Worm (Caenorhabditis elegans) whole organism, L4 larva: ENCODE data around the gene scl-10.

ENCODE experiments used
- F26F4.8 ChIP-seq: fragments of 200-800 bp; sonication (Bioruptor generic); conservative IDR thresholded peaks from 2 replicates; pipeline ENCODE4 v1.3.6; 2022; ENCODE audit warnings: missing genetic modification characterization, missing compliant biosample characterization
- T20F7.1 ChIP-seq: fragments of 200-800 bp; sonication (Bioruptor generic); optimal IDR thresholded peaks from 2 replicates; lab custom pipeline; 2018; ENCODE audit warnings: mild to moderate bottlenecking, missing genetic modification characterization, missing compliant biosample characterization
- T26A8.4 ChIP-seq: fragments of 200-800 bp; sonication (Bioruptor generic); IDR thresholded peaks from 2 replicates; pipeline ENCODE4 v1.3.6; 2022; ENCODE audit warnings: missing genetic modification characterization, missing compliant biosample characterization
- ZK337.2 ChIP-seq: fragments of 200-800 bp; sonication (Bioruptor generic); IDR thresholded peaks from 2 replicates; pipeline ENCODE4 v1.3.6; 2022; ENCODE audit warnings: missing genetic modification reagents, missing genetic modification characterization, missing compliant biosample characterization
- aha-1 ChIP-seq: fragments of 150-350 bp; peaks from one replicate; lab custom pipeline; 2014; ENCODE audit warnings: missing biosample characterization, missing genetic modification characterization
- aly-2 ChIP-seq: sonication (generic microtip); optimal IDR thresholded peaks from 2 replicates; lab custom pipeline; 2018; ENCODE audit warnings: missing biosample characterization, missing genetic modification characterization
- ama-1 ChIP-seq: fragments of 150-350 bp; optimal IDR thresholded peaks from 2 replicates; lab custom pipeline; 2014; ENCODE audit warnings: inconsistent platforms, mixed read lengths
- attf-4 ChIP-seq: sonication (generic microtip); optimal IDR thresholded peaks from 3 replicates; lab custom pipeline; 2017; ENCODE audit warnings: missing biosample characterization, missing genetic modification characterization
- ceh-20 ChIP-seq: fragments of 200-800 bp; sonication (Bioruptor generic); IDR thresholded peaks from 2 replicates; pipeline ENCODE4 v1.3.6; 2022; ENCODE audit warnings: missing genetic modification reagents, missing genetic modification characterization, missing compliant biosample characterization
- ceh-28 ChIP-seq: fragments of 150-350 bp; optimal IDR thresholded peaks from 2 replicates; lab custom pipeline; 2014; ENCODE audit warnings: missing biosample characterization, missing genetic modification reagents, missing genetic modification characterization
- ceh-44 ChIP-seq: fragments of 200-800 bp; sonication (Bioruptor generic); IDR thresholded peaks from 2 replicates; pipeline ENCODE4 v1.3.6; 2022; ENCODE audit warnings: missing genetic modification reagents, missing genetic modification characterization, missing compliant biosample characterization
- cey-2 ChIP-seq: sonication (generic microtip); optimal IDR thresholded peaks from 3 replicates; lab custom pipeline; 2017; ENCODE audit warnings: missing genetic modification characterization, mild to moderate bottlenecking, missing compliant biosample characterization, antibody characterized with exemption, borderline replicate concordance; ENCODE audit not compliant: insufficient read depth
- daf-12 ChIP-seq: fragments of 150-350 bp; optimal IDR thresholded peaks from 2 replicates; lab custom pipeline; 2014; ENCODE audit warnings: missing biosample characterization, missing genetic modification reagents, missing genetic modification characterization
- daf-16 ChIP-seq, 3 experiments: sonication (generic microtip); optimal IDR thresholded peaks; 2 replicates each; lab custom pipeline; 2016 to 2017; ENCODE audit warnings: missing genetic modification characterization in 3 of 3, missing genetic modification reagents in 3 of 3, mild to moderate bottlenecking in 2 of 3, missing compliant biosample characterization in 2 of 3, missing biosample characterization in 1 of 3, moderate library complexity in 1 of 3
- dmd-6 ChIP-seq: fragments of 200-800 bp; sonication (Bioruptor generic); IDR thresholded peaks from 2 replicates; pipeline ENCODE4 v1.3.6; 2022; ENCODE audit warnings: missing genetic modification reagents, missing genetic modification characterization, missing compliant biosample characterization
- dmd-9 ChIP-seq: fragments of 200-800 bp; sonication (Bioruptor generic); IDR thresholded peaks from 2 replicates; pipeline ENCODE4 v1.3.6; 2022; ENCODE audit warnings: missing genetic modification reagents, missing genetic modification characterization, missing compliant biosample characterization
- dve-1 ChIP-seq: sonication (generic microtip); optimal IDR thresholded peaks from 2 replicates; lab custom pipeline; 2017; ENCODE audit warnings: antibody characterized with exemption, mild to moderate bottlenecking, missing genetic modification characterization, missing compliant biosample characterization; ENCODE audit not compliant: insufficient read depth
- egl-43 ChIP-seq: fragments of 200-800 bp; sonication (Bioruptor generic); IDR thresholded peaks from 2 replicates; pipeline ENCODE4 v1.3.6; 2022; ENCODE audit warnings: missing genetic modification reagents, missing genetic modification characterization, missing compliant biosample characterization
- fos-1 ChIP-seq: fragments of 150-350 bp; optimal IDR thresholded peaks from 2 replicates; lab custom pipeline; 2014; ENCODE audit warnings: missing biosample characterization, missing genetic modification characterization
- hlh-11 ChIP-seq: fragments of 200-800 bp; sonication (Bioruptor generic); optimal IDR thresholded peaks from 2 replicates; lab custom pipeline; 2018; ENCODE audit warnings: mild to moderate bottlenecking, missing genetic modification characterization, missing compliant biosample characterization
- hlh-30 ChIP-seq: sonication (generic microtip); optimal IDR thresholded peaks from 2 replicates; lab custom pipeline; 2017; ENCODE audit warnings: antibody characterized with exemption, mild to moderate bottlenecking, missing genetic modification characterization, missing compliant biosample characterization; ENCODE audit not compliant: insufficient read depth
- hmg-1.1 ChIP-seq: fragments of 200-800 bp; sonication (Bioruptor generic); IDR thresholded peaks from 2 replicates; pipeline ENCODE4 v1.3.6; 2022; ENCODE audit warnings: missing genetic modification reagents, missing genetic modification characterization, missing compliant biosample characterization
- lin-1 ChIP-seq: fragments of 200-800 bp; sonication (Bioruptor generic); IDR thresholded peaks from 2 replicates; pipeline ENCODE4 v1.3.6; 2022; ENCODE audit warnings: missing genetic modification reagents, missing genetic modification characterization, missing compliant biosample characterization
- lin-13 ChIP-seq: fragments of 150-350 bp; optimal IDR thresholded peaks from 2 replicates; lab custom pipeline; 2014; ENCODE audit warnings: missing biosample characterization, missing genetic modification reagents, missing genetic modification characterization
- lin-15B ChIP-seq: fragments of 150-350 bp; sonication (generic microtip); optimal IDR thresholded peaks from 3 replicates; lab custom pipeline; 2014; ENCODE audit warnings: missing biosample characterization, missing genetic modification characterization
- lin-39 ChIP-seq: fragments of 150-350 bp; optimal IDR thresholded peaks from 2 replicates; lab custom pipeline; 2014; ENCODE audit warnings: missing biosample characterization, missing genetic modification reagents, missing genetic modification characterization
- lir-3 ChIP-seq: sonication (generic microtip); optimal IDR thresholded peaks from 2 replicates; lab custom pipeline; 2016; ENCODE audit warnings: mild to moderate bottlenecking, missing genetic modification characterization, missing compliant biosample characterization
- mdl-1 ChIP-seq, 2 experiments: fragments of 150-350 bp in 1 of 2; sonication (generic microtip) in 1 of 2; optimal IDR thresholded peaks; 2 replicates each; lab custom pipeline; 2014 to 2017; ENCODE audit warnings: missing biosample characterization in 2 of 2, missing genetic modification characterization in 2 of 2
- mep-1 ChIP-seq: fragments of 150-350 bp; sonication (generic microtip); optimal IDR thresholded peaks from 3 replicates; lab custom pipeline; 2014; ENCODE audit warnings: missing biosample characterization, missing genetic modification characterization
- mes-2 ChIP-seq: sonication (generic microtip); optimal IDR thresholded peaks from 2 replicates; lab custom pipeline; 2016; ENCODE audit warnings: missing genotype, mild to moderate bottlenecking, missing genetic modification characterization, missing compliant biosample characterization; ENCODE audit not compliant: poor library complexity, severe bottlenecking
- nhr-102 ChIP-seq: sonication (generic microtip); optimal IDR thresholded peaks from 2 replicates; lab custom pipeline; 2016; ENCODE audit warnings: mild to moderate bottlenecking, missing genetic modification characterization, moderate library complexity, missing compliant biosample characterization
- nhr-111 ChIP-seq: fragments of 200-800 bp; sonication (Bioruptor generic); optimal IDR thresholded peaks from 2 replicates; lab custom pipeline; 2018; ENCODE audit warnings: mild to moderate bottlenecking, missing genetic modification characterization, missing compliant biosample characterization
- nhr-237 ChIP-seq: sonication (generic microtip); optimal IDR thresholded peaks from 2 replicates; lab custom pipeline; 2017; ENCODE audit warnings: missing biosample characterization, missing genetic modification characterization
- nhr-25 ChIP-seq: sonication (generic microtip); optimal IDR thresholded peaks from 2 replicates; lab custom pipeline; 2017; ENCODE audit warnings: missing genetic modification characterization, mild to moderate bottlenecking, missing compliant biosample characterization, antibody characterized with exemption, moderate library complexity, borderline replicate concordance; ENCODE audit not compliant: insufficient read depth
- nhr-28 ChIP-seq: fragments of 150-350 bp; optimal IDR thresholded peaks from 2 replicates; lab custom pipeline; 2014; ENCODE audit warnings: missing biosample characterization, missing genetic modification characterization
- nhr-42 ChIP-seq: fragments of 200-800 bp; sonication (Bioruptor generic); IDR thresholded peaks from 2 replicates; pipeline ENCODE4 v1.3.6; 2022; ENCODE audit warnings: missing genetic modification characterization, missing compliant biosample characterization
- nhr-6 ChIP-seq: fragments of 150-350 bp; optimal IDR thresholded peaks from 2 replicates; lab custom pipeline; 2014; ENCODE audit warnings: missing biosample characterization, missing genetic modification characterization
- nhr-77 ChIP-seq: fragments of 150-350 bp; optimal IDR thresholded peaks from 2 replicates; lab custom pipeline; 2014; ENCODE audit warnings: missing biosample characterization, missing genetic modification characterization
- php-3 ChIP-seq: fragments of 200-800 bp; sonication (Bioruptor generic); IDR thresholded peaks from 2 replicates; pipeline ENCODE4 v1.3.6; 2022; ENCODE audit warnings: missing genetic modification reagents, missing genetic modification characterization, missing compliant biosample characterization
- pqm-1 ChIP-seq: sonication (generic microtip); optimal IDR thresholded peaks from 2 replicates; lab custom pipeline; 2017; ENCODE audit warnings: missing biosample characterization, missing genetic modification characterization
- rbr-2 ChIP-seq: sonication (generic microtip); optimal IDR thresholded peaks from 2 replicates; lab custom pipeline; 2016; ENCODE audit warnings: missing genotype, missing genetic modification characterization, missing compliant biosample characterization
- saeg-2 ChIP-seq: fragments of 200-800 bp; sonication (Bioruptor generic); IDR thresholded peaks from 2 replicates; pipeline ENCODE4 v1.3.6; 2022; ENCODE audit warnings: missing genetic modification reagents, missing genetic modification characterization, missing compliant biosample characterization
- sdz-12 ChIP-seq: fragments of 200-800 bp; sonication (Bioruptor generic); optimal IDR thresholded peaks from 2 replicates; lab custom pipeline; 2018; ENCODE audit warnings: mild to moderate bottlenecking, missing genetic modification characterization, missing compliant biosample characterization
- snpc-1.2 ChIP-seq: fragments of 200-800 bp; sonication (Bioruptor generic); IDR thresholded peaks from 2 replicates; pipeline ENCODE4 v1.3.6; 2022; ENCODE audit warnings: missing genetic modification reagents, missing genetic modification characterization, missing compliant biosample characterization
- spr-1 ChIP-seq: sonication (generic microtip); optimal IDR thresholded peaks from 2 replicates; lab custom pipeline; 2016; ENCODE audit warnings: mild to moderate bottlenecking, missing genetic modification characterization, missing compliant biosample characterization
- vab-7 ChIP-seq: fragments of 200-800 bp; sonication (Bioruptor generic); IDR thresholded peaks from 2 replicates; pipeline ENCODE4 v1.3.6; 2022; ENCODE audit warnings: missing genetic modification reagents, missing genetic modification characterization, missing compliant biosample characterization
- zip-11 ChIP-seq: fragments of 200-800 bp; sonication (Bioruptor generic); IDR thresholded peaks from 2 replicates; pipeline ENCODE4 v1.3.6; 2022; ENCODE audit warnings: missing genetic modification characterization, missing compliant biosample characterization
- zip-2 ChIP-seq: fragments of 150-350 bp; optimal IDR thresholded peaks from 2 replicates; lab custom pipeline; 2014; ENCODE audit warnings: missing biosample characterization, missing genetic modification characterization
- ztf-7 ChIP-seq: fragments of 150-350 bp; optimal IDR thresholded peaks from 2 replicates; lab custom pipeline; 2014; ENCODE audit warnings: missing biosample characterization, missing genetic modification characterization

The scl-10 gene

DNA sequence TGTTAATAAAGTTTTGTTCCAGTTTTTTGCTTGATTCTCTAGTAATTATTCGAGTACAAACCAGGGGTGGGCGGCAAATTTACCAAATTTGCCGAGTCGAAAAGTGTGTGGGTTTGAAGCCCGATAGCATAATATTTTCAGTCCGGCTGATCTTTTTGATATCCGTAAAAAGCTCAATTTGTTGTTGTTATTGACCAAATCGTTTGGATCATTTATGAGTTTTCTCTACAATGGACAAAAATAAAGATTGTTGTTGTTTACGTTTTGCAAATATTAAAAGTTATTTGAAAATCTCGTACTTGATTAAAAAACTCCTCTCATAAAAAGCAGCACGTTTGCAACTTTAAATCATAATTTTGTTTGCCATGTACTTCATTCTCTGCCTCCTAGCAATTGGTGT is 7.8 kb downstream of the scl-10 start, which contains the start of gene scl-1:
Gene scl-1 (plus strand): TSS at position 301 of the 400 bp plus-strand sequence.
- no peak for TF ChIP-seq nhr-111 (GFP tag; lab: Kevin White, UChicago)
- TF ChIP-seq F26F4.8 (GFP tag; lab: Robert Waterston, UW), result no peak
- no peak for TF ChIP-seq lin-13
- no peak for TF ChIP-seq egl-43 (GFP tag; lab: Robert Waterston, UW)
- TF ChIP-seq cey-2 (tag; lab: Kevin White, UChicago), result no peak
- TF ChIP-seq dmd-9 (GFP tag; lab: Robert Waterston, UW), result no peak
- TF ChIP-seq ztf-7 (tag; lab: Kevin White, UChicago), result no peak
- TF ChIP-seq nhr-237, result no peak
- no peak for TF ChIP-seq lin-1 (GFP tag; lab: Robert Waterston, UW)

DNA sequence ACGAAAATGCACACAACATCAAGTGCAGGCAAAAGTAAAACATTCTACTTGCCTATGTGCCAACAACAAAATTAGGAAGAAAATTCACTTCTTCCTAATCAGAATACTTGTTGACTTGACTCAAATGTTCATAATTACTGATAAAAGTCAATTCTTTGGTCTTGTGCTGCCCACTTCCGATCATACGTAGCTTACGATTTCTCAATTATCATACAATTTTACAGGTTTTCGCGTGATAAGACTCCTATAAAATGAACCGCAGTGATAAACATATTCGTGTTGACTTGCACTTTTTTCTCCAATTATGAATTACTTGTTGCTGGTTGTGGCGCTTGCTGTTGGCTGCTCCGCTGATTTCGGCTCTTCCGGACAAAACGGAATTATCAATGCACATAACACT is 9.2 kb downstream of the scl-10 start, which contains the start of gene scl-2:
Gene scl-2 (plus strand): TSS at position 293 of the 400 bp plus-strand sequence.
- TF ChIP-seq rbr-2 (tag; lab: Kevin White, UChicago) (no peak), zip-2 (tag; lab: Kevin White, UChicago) (no peak), cey-2 (tag; lab: Kevin White, UChicago) (no peak), ceh-44 (GFP tag; lab: Robert Waterston, UW) (no peak), lin-1 (GFP tag; lab: Robert Waterston, UW) (peak; percentile 75; the same call in 1 of the 2 replicates), mes-2 (tag; lab: Kevin White, UChicago) (peak; percentile 20), mdl-1 (tag; optimal IDR thresholded peaks at IDR 0.05; lab: Kevin White, UChicago) (no peak), ceh-20 (GFP tag; lab: Robert Waterston, UW) (no peak), hmg-1.1 (GFP tag; lab: Robert Waterston, UW) (no peak), dve-1 (tag; lab: Kevin White, UChicago) (peak; percentile 88), nhr-6 (tag; lab: Kevin White, UChicago) (peak; percentile 74), attf-4 (tag; lab: Kevin White, UChicago) (no peak), fos-1 (tag; lab: Kevin White, UChicago) (no peak), nhr-25 (no peak), php-3 (GFP tag; lab: Robert Waterston, UW) (peak; percentile 87), snpc-1.2 (GFP tag; lab: Robert Waterston, UW) (no peak), saeg-2 (GFP tag; lab: Robert Waterston, UW) (no peak), mep-1 (tag; lab: Kevin White, UChicago) (no peak), ama-1 (lab: Kevin White, UChicago) (peak; percentile 50), hlh-11 (tag; lab: Kevin White, UChicago) (peak; percentile 87), nhr-42 (GFP tag; lab: Robert Waterston, UW) (no peak), lin-15B (tag; lab: Kevin White, UChicago) (no peak), pqm-1 (tag; lab: Kevin White, UChicago) (peak; percentile 99), nhr-111 (GFP tag; lab: Kevin White, UChicago) (no peak), daf-16 (GFP tag; optimal IDR thresholded peaks at IDR 0.05; lab: Kevin White, UChicago) (no peak), daf-16 (tag; optimal IDR thresholded peaks at IDR 0.05; lab: Kevin White, UChicago) (peak; percentile 99), sdz-12 (no peak), spr-1 (tag; lab: Kevin White, UChicago) (no peak), daf-12 (tag; lab: Kevin White, UChicago) (no peak), T20F7.1 (GFP tag; lab: Kevin White, UChicago) (no peak), nhr-102 (tag; lab: Kevin White, UChicago) (no peak), nhr-77 (tag; lab: Kevin White, UChicago) (peak; percentile 95), dmd-6 (GFP tag; lab: Robert Waterston, UW) (peak; percentile 92), lin-39 (tag; lab: Kevin White, UChicago) (no peak), lir-3 (tag; lab: Kevin White, UChicago) (no peak), T26A8.4 (GFP tag; lab: Robert Waterston, UW) (no peak), hlh-30 (peak; percentile 70), aha-1 (tag; lab: Kevin White, UChicago) (peak; percentile 63), vab-7 (GFP tag; lab: Robert Waterston, UW) (no peak), ceh-28 (tag; lab: Kevin White, UChicago) (no peak), nhr-28 (tag; lab: Kevin White, UChicago) (peak; percentile 95), ZK337.2 (GFP tag; lab: Robert Waterston, UW) (no peak), aly-2 (no peak), zip-11 (GFP tag; lab: Robert Waterston, UW) (no peak)
